Fruit fly (Drosophila melanogaster): Measurements from ENCODE around the gene Tango14.

Gene Tango14

dm6 chr2L:1202445-1202844 lies 44.0 kb downstream of the Tango14 start:
- TF ChIP-seq CG17801 (GFP tag; optimal IDR thresholded peaks at IDR 0.05; ENCODE audit: partially characterized antibody): no peak

- no peak for TF ChIP-seq CG17801 (GFP tag; optimal IDR thresholded peaks at IDR 0.05; ENCODE audit: partially characterized antibody)
Measured at dm6 chr2L:1203915-1204314, 45.5 kb downstream of the Tango14 start, which contains the start of gene CG14342. Gene CG14342 (plus strand): TSS chr2L:1204215.

- no peak for TF ChIP-seq CG17801 (GFP tag; optimal IDR thresholded peaks at IDR 0.05; ENCODE audit: partially characterized antibody)
Measured at dm6 chr2L:1207432-1207831, 49.0 kb downstream of the Tango14 start.
